Fruit fly (Drosophila melanogaster) whole organism, embryonic: ENCODE measurements around the gene CG1703.

Source experiments
- B-H2 ChIP-seq: fragments of 200-800 bp; sonication (Bioruptor generic); optimal IDR thresholded peaks from 2 replicates; lab custom pipeline; 2018; ENCODE audit warnings: missing biosample characterization, mild to moderate bottlenecking, missing genetic modification characterization
- CG10654 ChIP-seq: fragments of 200-800 bp; sonication (Bioruptor generic); optimal IDR thresholded peaks from 2 replicates; lab custom pipeline; 2016; ENCODE audit warnings: missing biosample characterization, missing genetic modification characterization
- CG10979 ChIP-seq: fragments of 200-800 bp; sonication (Bioruptor generic); optimal IDR thresholded peaks from 2 replicates; lab custom pipeline; 2018; ENCODE audit warnings: missing biosample characterization, mild to moderate bottlenecking, missing genetic modification characterization, moderate library complexity
- CG15696 ChIP-seq: fragments of 200-800 bp; sonication (Bioruptor generic); optimal IDR thresholded peaks from 2 replicates; lab custom pipeline; 2019; ENCODE audit warnings: missing biosample characterization, mild to moderate bottlenecking, missing genetic modification characterization, moderate library complexity
- CG17359 ChIP-seq: fragments of 200-800 bp; sonication (Bioruptor generic); optimal IDR thresholded peaks from 3 replicates; lab custom pipeline; 2018; ENCODE audit warnings: missing biosample characterization, mild to moderate bottlenecking, missing genetic modification characterization, moderate library complexity
- CG17612 ChIP-seq: fragments of 200-800 bp; sonication (Bioruptor generic); IDR thresholded peaks from 2 replicates; pipeline ENCODE4 v1.3.6; 2022; ENCODE audit warnings: missing biosample characterization, missing genetic modification characterization
- CG17829 ChIP-seq: fragments of 200-800 bp; optimal IDR thresholded peaks from 2 replicates; lab custom pipeline; 2019; ENCODE audit warnings: missing biosample characterization, mild to moderate bottlenecking, missing genetic modification characterization, moderate library complexity
- CG1792 ChIP-seq: fragments of 200-800 bp; sonication (Bioruptor generic); optimal IDR thresholded peaks from 2 replicates; lab custom pipeline; 2016; ENCODE audit warnings: missing biosample characterization, missing genetic modification characterization
- CG18011 ChIP-seq: fragments of 200-800 bp; sonication (Bioruptor generic); optimal IDR thresholded peaks from 2 replicates; lab custom pipeline; 2017; ENCODE audit warnings: missing biosample characterization, missing genetic modification characterization, mild to moderate bottlenecking, moderate library complexity, missing genotype
- CG2678 ChIP-seq: fragments of 200-800 bp; sonication (Bioruptor generic); optimal IDR thresholded peaks from 3 replicates; lab custom pipeline; 2019; ENCODE audit warnings: missing biosample characterization, mild to moderate bottlenecking, missing genetic modification characterization, moderate library complexity
- CG2875 ChIP-seq: fragments of 200-800 bp; sonication (Bioruptor generic); optimal IDR thresholded peaks from 2 replicates; lab custom pipeline; 2017; ENCODE audit warnings: missing biosample characterization, mild to moderate bottlenecking, missing genetic modification characterization, missing genetic modification reagents
- CG3163 ChIP-seq: fragments of 200-800 bp; sonication (Bioruptor generic); optimal IDR thresholded peaks from 3 replicates; lab custom pipeline; 2016; ENCODE audit warnings: missing biosample characterization, missing genetic modification characterization
- CG32767 ChIP-seq: fragments of 200-800 bp; sonication (Bioruptor generic); IDR thresholded peaks from 2 replicates; pipeline ENCODE4 v1.3.6; 2022; ENCODE audit warnings: missing biosample characterization, missing genetic modification characterization
- CG32772 ChIP-seq: fragments of 200-800 bp; sonication (Bioruptor generic); IDR thresholded peaks from 2 replicates; pipeline ENCODE4 v1.3.6; 2022; ENCODE audit warnings: missing biosample characterization, missing genetic modification characterization
- CG33213 ChIP-seq: fragments of 200-800 bp; sonication (Bioruptor generic); optimal IDR thresholded peaks from 3 replicates; lab custom pipeline; 2016; ENCODE audit warnings: missing biosample characterization, missing genetic modification characterization
- CG34376 ChIP-seq: fragments of 200-800 bp; sonication (Bioruptor generic); optimal IDR thresholded peaks from 2 replicates; lab custom pipeline; 2018; ENCODE audit warnings: missing biosample characterization, mild to moderate bottlenecking, missing genetic modification characterization
- CG3838 ChIP-seq: fragments of 200-800 bp; sonication (Bioruptor generic); optimal IDR thresholded peaks from 3 replicates; lab custom pipeline; 2016; ENCODE audit warnings: missing biosample characterization, missing genetic modification characterization
- CG5953 ChIP-seq: fragments of 200-800 bp; sonication (Bioruptor generic); IDR thresholded peaks from 2 replicates; pipeline ENCODE4 v1.3.6; 2022; ENCODE audit warnings: missing biosample characterization, missing genetic modification characterization
- CG6765 ChIP-seq: fragments of 200-800 bp; sonication (Bioruptor generic); optimal IDR thresholded peaks from 3 replicates; lab custom pipeline; 2017; ENCODE audit warnings: missing biosample characterization, mild to moderate bottlenecking, missing genetic modification characterization
- CG7357 ChIP-seq: fragments of 200-800 bp; sonication (Bioruptor generic); IDR thresholded peaks from 3 replicates; pipeline ENCODE4 v1.3.6; 2022; ENCODE audit warnings: missing biosample characterization, missing genetic modification characterization
- CG9215 ChIP-seq: fragments of 200-800 bp; sonication (Bioruptor generic); IDR thresholded peaks from 2 replicates; pipeline ENCODE4 v1.3.6; 2022; ENCODE audit warnings: missing biosample characterization, missing genetic modification characterization
- CG9932 ChIP-seq: fragments of 200-800 bp; sonication (Bioruptor generic); IDR thresholded peaks from 2 replicates; pipeline ENCODE4 v1.3.6; 2022; ENCODE audit warnings: missing biosample characterization, missing genetic modification characterization
- CkIIα-i1 ChIP-seq: fragments of 200-800 bp; sonication (Bioruptor generic); IDR thresholded peaks from 2 replicates; pipeline ENCODE4 v1.3.6; 2022; ENCODE audit warnings: missing biosample characterization, missing genetic modification characterization
- D19B ChIP-seq: fragments of 200-800 bp; sonication (Bioruptor generic); optimal IDR thresholded peaks from 2 replicates; lab custom pipeline; 2017; ENCODE audit warnings: missing biosample characterization, mild to moderate bottlenecking, missing genetic modification characterization
- Dip3 ChIP-seq: fragments of 200-800 bp; sonication (Bioruptor generic); optimal IDR thresholded peaks from 3 replicates; lab custom pipeline; 2016; ENCODE audit warnings: missing biosample characterization, missing genetic modification characterization
- Ets65A ChIP-seq: fragments of 200-800 bp; sonication (Bioruptor generic); peaks from one replicate; lab custom pipeline; 2016; ENCODE audit warnings: missing biosample characterization, missing genetic modification characterization
- Fer2 ChIP-seq: fragments of 200-800 bp; sonication (Bioruptor generic); optimal IDR thresholded peaks from 2 replicates; lab custom pipeline; 2018; ENCODE audit warnings: missing biosample characterization, mild to moderate bottlenecking, missing genetic modification characterization, moderate library complexity
- Fer3 ChIP-seq: fragments of 200-800 bp; sonication (Bioruptor generic); optimal IDR thresholded peaks from 2 replicates; lab custom pipeline; 2018; ENCODE audit warnings: missing biosample characterization, mild to moderate bottlenecking, missing genetic modification characterization, moderate library complexity
- GATAe ChIP-seq: fragments of 200-800 bp; sonication (Bioruptor generic); conservative IDR thresholded peaks from 2 replicates; pipeline ENCODE4 v1.3.6; 2022; ENCODE audit warnings: missing biosample characterization, missing genetic modification characterization
- HmgZ ChIP-seq: fragments of 200-800 bp; sonication (Bioruptor generic); optimal IDR thresholded peaks from 2 replicates; lab custom pipeline; 2018; ENCODE audit warnings: missing biosample characterization, mild to moderate bottlenecking, missing genetic modification characterization
- Hr39 ChIP-seq: fragments of >200 bp; optimal IDR thresholded peaks from 2 replicates; lab custom pipeline; 2017
- MTF-1 ChIP-seq: fragments of 200-800 bp; sonication (Bioruptor generic); optimal IDR thresholded peaks from 2 replicates; lab custom pipeline; 2018; ENCODE audit warnings: missing biosample characterization, mild to moderate bottlenecking, missing genetic modification characterization, borderline replicate concordance
- Meics ChIP-seq: fragments of 200-800 bp; sonication (Bioruptor generic); optimal IDR thresholded peaks from 2 replicates; lab custom pipeline; 2017; ENCODE audit warnings: missing biosample characterization, mild to moderate bottlenecking, missing genetic modification characterization
- Optix ChIP-seq: fragments of 200-800 bp; sonication (Bioruptor generic); IDR thresholded peaks from 3 replicates; pipeline ENCODE4 v1.3.6; 2022; ENCODE audit warnings: missing biosample characterization, missing genetic modification characterization
- Rfx ChIP-seq: fragments of 200-800 bp; sonication (Bioruptor generic); IDR thresholded peaks from 2 replicates; pipeline ENCODE4 v1.3.6; 2022; ENCODE audit warnings: missing biosample characterization, missing genetic modification characterization
- Scr ChIP-seq: fragments of 200-800 bp; sonication (Bioruptor generic); IDR thresholded peaks from 2 replicates; pipeline ENCODE4 v1.3.6; 2022; ENCODE audit warnings: missing biosample characterization, missing genetic modification characterization; ENCODE audit not compliant: partially characterized antibody
- YL-1 ChIP-seq: fragments of 200-800 bp; sonication (Bioruptor generic); optimal IDR thresholded peaks from 3 replicates; lab custom pipeline; 2017; ENCODE audit warnings: missing biosample characterization, mild to moderate bottlenecking, missing genetic modification characterization
- abd-A ChIP-seq: fragments of 200-800 bp; sonication (Bioruptor generic); optimal IDR thresholded peaks from 3 replicates; lab custom pipeline; 2019; ENCODE audit warnings: missing biosample characterization, mild to moderate bottlenecking, missing genetic modification characterization, moderate library complexity
- bbx ChIP-seq: fragments of 200-800 bp; sonication (Bioruptor generic); IDR thresholded peaks from 2 replicates; pipeline ENCODE4 v1.3.6; 2022; ENCODE audit warnings: missing biosample characterization, missing genetic modification characterization; ENCODE audit not compliant: partially characterized antibody
- bcd ChIP-seq: fragments of 200-800 bp; sonication (Bioruptor generic); optimal IDR thresholded peaks from 2 replicates; lab custom pipeline; 2017; ENCODE audit warnings: missing biosample characterization, mild to moderate bottlenecking, missing genetic modification characterization
- cwo ChIP-seq: fragments of 200-800 bp; sonication (Bioruptor generic); optimal IDR thresholded peaks from 3 replicates; lab custom pipeline; 2017; ENCODE audit warnings: missing biosample characterization, missing genetic modification characterization, mild to moderate bottlenecking, moderate library complexity, missing genetic modification reagents
- dmrt11E ChIP-seq: fragments of 200-800 bp; sonication (Bioruptor generic); optimal IDR thresholded peaks from 3 replicates; lab custom pipeline; 2018; ENCODE audit warnings: missing biosample characterization, mild to moderate bottlenecking, missing genetic modification characterization, moderate library complexity
- eve ChIP-seq, 2 experiments: fragments of >200 bp; optimal IDR thresholded peaks; 2 replicates each; lab custom pipeline; 2017; ENCODE audit warnings: missing biosample characterization in 2 of 2, missing genetic modification characterization in 2 of 2
- grau ChIP-seq: fragments of 200-800 bp; optimal IDR thresholded peaks from 3 replicates; lab custom pipeline; 2019; ENCODE audit warnings: missing biosample characterization, mild to moderate bottlenecking, missing genetic modification characterization, moderate library complexity
- hb ChIP-seq: fragments of 200-800 bp; sonication (Bioruptor generic); IDR thresholded peaks from 3 replicates; pipeline ENCODE4 v1.3.6; 2022; ENCODE audit warnings: missing biosample characterization, missing genetic modification characterization; ENCODE audit not compliant: partially characterized antibody
- knrl ChIP-seq: fragments of 200-800 bp; sonication (Bioruptor generic); IDR thresholded peaks from 3 replicates; pipeline ENCODE4 v1.3.6; 2022; ENCODE audit warnings: missing biosample characterization, missing genetic modification characterization; ENCODE audit not compliant: partially characterized antibody
- pho ChIP-seq: fragments of 200-800 bp; sonication (Bioruptor generic); optimal IDR thresholded peaks from 2 replicates; lab custom pipeline; 2016; ENCODE audit warnings: missing biosample characterization, missing genetic modification characterization
- repo ChIP-seq: fragments of 200-800 bp; sonication (Bioruptor generic); optimal IDR thresholded peaks from 2 replicates; lab custom pipeline; 2016; ENCODE audit warnings: missing biosample characterization, missing genetic modification characterization
- sens-2 ChIP-seq: fragments of 200-800 bp; sonication (Bioruptor generic); IDR thresholded peaks from 2 replicates; pipeline ENCODE4 v1.3.6; 2022; ENCODE audit warnings: missing biosample characterization, missing genetic modification characterization
- slp2 ChIP-seq: fragments of 200-800 bp; sonication (Bioruptor generic); optimal IDR thresholded peaks from 2 replicates; lab custom pipeline; 2016; ENCODE audit warnings: missing biosample characterization, missing genetic modification characterization
- usp ChIP-seq: fragments of >200 bp; optimal IDR thresholded peaks from 2 replicates; lab custom pipeline; 2017; ENCODE audit warnings: missing biosample characterization, missing genetic modification characterization

CG1703 gene

DNA sequence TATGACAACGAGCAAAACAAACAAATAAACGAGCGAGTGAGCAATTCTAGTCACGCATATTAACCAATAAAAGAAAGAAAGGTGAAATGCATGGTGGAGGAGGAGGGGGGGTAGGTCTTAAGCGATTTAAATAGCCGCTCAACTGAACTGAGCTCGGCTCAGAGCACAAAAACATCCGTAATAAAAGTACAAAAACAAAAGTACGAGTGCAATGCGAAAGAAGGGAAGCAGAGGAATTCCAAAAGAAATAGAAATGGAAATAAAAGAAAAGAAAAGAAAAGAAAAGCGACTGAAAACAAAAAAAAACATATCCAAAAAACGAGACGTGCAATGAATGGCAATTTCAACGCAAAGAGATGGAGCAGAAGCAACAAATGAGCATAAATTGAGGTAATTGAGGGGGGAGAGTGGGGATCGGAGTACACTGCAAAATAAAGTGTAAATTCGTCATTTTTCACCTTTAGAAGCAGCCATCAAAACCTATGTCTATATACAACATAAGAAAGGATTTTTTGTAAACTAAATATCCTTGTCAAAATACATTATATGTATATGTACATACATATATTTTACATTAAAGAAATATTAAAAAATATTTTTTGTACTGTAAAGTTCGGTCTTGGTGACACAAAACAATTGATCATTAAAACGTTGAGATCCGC is 46.6 kb downstream of the CG1703 start (continued):
- TF ChIP-seq abd-A (tag; lab: Kevin White, UChicago) (no peak), CG17612 (GFP tag; lab: Robert Waterston, UW) (no peak), CG33213 (GFP tag; lab: Kevin White, UChicago) (no peak), Ets65A (GFP tag; lab: Kevin White, UChicago) (no peak), eve (GFP tag; optimal IDR thresholded peaks at IDR 0.05; lab: Kevin White, UChicago) (no peak), CG15696 (no peak), dmrt11E (tag; lab: Kevin White, UChicago) (peak; percentile 34), CG17829 (tag; lab: Kevin White, UChicago) (peak; percentile 16), Fer3 (tag; lab: Kevin White, UChicago) (no peak), CG9932 (no peak), Scr (GFP tag; lab: Robert Waterston, UW) (no peak), CG3163 (GFP tag; lab: Kevin White, UChicago) (no peak), GATAe (GFP tag; lab: Robert Waterston, UW) (no peak), cwo (GFP tag; lab: Kevin White, UChicago) (no peak), CkIIα-i1 (no peak), B-H2 (GFP tag; lab: Kevin White, UChicago) (no peak), sens-2 (GFP tag; lab: Robert Waterston, UW) (no peak), CG10979 (peak; percentile 58), slp2 (GFP tag; lab: Kevin White, UChicago) (no peak), Rfx (no peak), Dip3 (GFP tag; lab: Kevin White, UChicago) (no peak), CG6765 (no peak), grau (peak; percentile 43), D19B (GFP tag; lab: Kevin White, UChicago) (no peak), CG32767 (GFP tag; lab: Robert Waterston, UW) (no peak), hb (GFP tag; lab: Robert Waterston, UW) (no peak), HmgZ (tag; lab: Kevin White, UChicago) (no peak), Hr39 (lab: Kevin White, UChicago) (no peak), CG2678 (tag; lab: Kevin White, UChicago) (peak; percentile 55), CG18011 (GFP tag; lab: Kevin White, UChicago) (no peak), CG17359 (tag; lab: Kevin White, UChicago) (peak; percentile 47), Fer2 (tag; lab: Kevin White, UChicago) (no peak), CG5953 (GFP tag; lab: Robert Waterston, UW) (no peak), CG2875 (GFP tag; lab: Kevin White, UChicago) (no peak), bcd (no peak), YL-1 (GFP tag; lab: Kevin White, UChicago) (no peak), CG34376 (GFP tag; lab: Kevin White, UChicago) (no peak), repo (no peak), bbx (GFP tag; lab: Robert Waterston, UW) (no peak), CG1792 (GFP tag; lab: Kevin White, UChicago) (no peak), MTF-1 (GFP tag; lab: Kevin White, UChicago) (no peak), pho (GFP tag; lab: Kevin White, UChicago) (no peak), CG32772 (GFP tag; lab: Robert Waterston, UW) (no peak), Meics (GFP tag; lab: Kevin White, UChicago) (no peak), Optix (no peak), CG7357 (GFP tag; lab: Robert Waterston, UW) (no peak), CG10654 (GFP tag; lab: Kevin White, UChicago) (no peak), CG9215 (no peak), usp (GFP tag; lab: Kevin White, UChicago) (no peak), knrl (GFP tag; lab: Robert Waterston, UW) (no peak), CG3838 (GFP tag; lab: Kevin White, UChicago) (no peak)
